Comparison of ENCODE assay signal across 6 worm cellular contexts in genomic region chrX:2953522-2954032, ce11.
TF ChIP-seq lines count a peak whose summit lies in the region.

No protein-coding gene starts in this region.

TF ChIP-seq in whole organism, L1 larva, 84 proteins besides CTCF, POLR2A, EP300 and RAD21:
- TF ChIP-seq snu-23 (GFP tag; optimal IDR thresholded peaks at IDR 0.05; lab: Kevin White, UChicago) (no peak), nhr-237 (tag; optimal IDR thresholded peaks at IDR 0.05; lab: Kevin White, UChicago) (no peak), unc-130 (tag; optimal IDR thresholded peaks at IDR 0.05; lab: Kevin White, UChicago) (no peak), C04F5.9 (tag; optimal IDR thresholded peaks at IDR 0.05; lab: Kevin White, UChicago) (no peak), mep-1 (tag; optimal IDR thresholded peaks at IDR 0.05; lab: Kevin White, UChicago) (no peak), lin-13 (GFP tag; optimal IDR thresholded peaks at IDR 0.05; lab: Kevin White, UChicago) (no peak), mab-9 (GFP tag; IDR thresholded peaks at IDR 0.05; lab: Robert Waterston, UW) (0 out of 2 replicates have a peak, but pooled peaks have one; percentile 12), lin-14 (GFP tag; optimal IDR thresholded peaks at IDR 0.05; lab: Kevin White, UChicago) (peak; percentile 72), fkh-10 (GFP tag; optimal IDR thresholded peaks at IDR 0.05; lab: Kevin White, UChicago) (no peak)
TF ChIP-seq in whole organism, L1 larva: peak in this region for 2.

TF ChIP-seq in whole organism, L3 larva, 47 proteins besides CTCF, POLR2A, EP300 and RAD21:
- TF ChIP-seq ztf-11 (tag; optimal IDR thresholded peaks at IDR 0.05; lab: Kevin White, UChicago) (no peak), nfya-1 (tag; optimal IDR thresholded peaks at IDR 0.05; lab: Kevin White, UChicago; ENCODE audit: insufficient read depth) (peak; percentile 7)

TF ChIP-seq in whole organism, L4 larva, 104 proteins besides CTCF, POLR2A, EP300 and RAD21 (continues in another document):
- TF ChIP-seq fos-1 (tag; optimal IDR thresholded peaks at IDR 0.05; lab: Kevin White, UChicago), result no peak
- no peak for TF ChIP-seq dmd-6 (GFP tag; IDR thresholded peaks at IDR 0.05; lab: Robert Waterston, UW)
- peak in 1 of 2 experiments; percentile 13 for TF ChIP-seq mdl-1 (tag; optimal IDR thresholded peaks at IDR 0.05; lab: Kevin White, UChicago)
- TF ChIP-seq mdt-29 (GFP tag; IDR thresholded peaks at IDR 0.05; lab: Robert Waterston, UW), result no peak
- no peak for TF ChIP-seq nhr-41 (GFP tag; IDR thresholded peaks at IDR 0.05; lab: Robert Waterston, UW)
- TF ChIP-seq mes-2 (tag; optimal IDR thresholded peaks at IDR 0.05; lab: Kevin White, UChicago; ENCODE audit: poor library complexity, severe bottlenecking), result no peak
- peak; percentile 17; the same call in 1 of the 2 replicates for TF ChIP-seq hmg-1.1 (GFP tag; IDR thresholded peaks at IDR 0.05; lab: Robert Waterston, UW)
- TF ChIP-seq dpl-1 (GFP tag; optimal IDR thresholded peaks at IDR 0.05; lab: Kevin White, UChicago), result no peak
- no peak for TF ChIP-seq lir-3 (tag; optimal IDR thresholded peaks at IDR 0.05; lab: Kevin White, UChicago)
- no peak for TF ChIP-seq ceh-44 (GFP tag; IDR thresholded peaks at IDR 0.05; lab: Robert Waterston, UW)
- no peak for TF ChIP-seq Y5F2A.4 (GFP tag; optimal IDR thresholded peaks at IDR 0.05; lab: Kevin White, UChicago)
- no peak for TF ChIP-seq R02D3.7 (tag; optimal IDR thresholded peaks at IDR 0.05; lab: Kevin White, UChicago)
- no peak for TF ChIP-seq ces-1 (GFP tag; optimal IDR thresholded peaks at IDR 0.05; lab: Kevin White, UChicago)
- TF ChIP-seq D1046.2 (GFP tag; IDR thresholded peaks at IDR 0.05; lab: Robert Waterston, UW), result no peak
- 0 out of 2 replicates have a peak, but pooled peaks have one; percentile 10 for TF ChIP-seq set-16 (GFP tag; IDR thresholded peaks at IDR 0.05; lab: Robert Waterston, UW)
- no peak for TF ChIP-seq mxl-2 (GFP tag; conservative IDR thresholded peaks at IDR 0.05; lab: Robert Waterston, UW)
- peak; percentile 20 for TF ChIP-seq aha-1 (tag; lab: Kevin White, UChicago)
- no peak for TF ChIP-seq rbr-2 (tag; optimal IDR thresholded peaks at IDR 0.05; lab: Kevin White, UChicago)
- no peak for TF ChIP-seq pqm-1 (tag; optimal IDR thresholded peaks at IDR 0.05; lab: Kevin White, UChicago)
- TF ChIP-seq spr-3 (GFP tag; optimal IDR thresholded peaks at IDR 0.05; lab: Kevin White, UChicago), result no peak

TF ChIP-seq in whole organism, late embryonic, 69 proteins besides CTCF, POLR2A, EP300 and RAD21:
- no peak for TF ChIP-seq sox-2 (GFP tag; IDR thresholded peaks at IDR 0.05; lab: Robert Waterston, UW)
- TF ChIP-seq unc-42 (tag; optimal IDR thresholded peaks at IDR 0.05; lab: Kevin White, UChicago), result peak; percentile 64

TF ChIP-seq in whole organism, mixed stage, embryonic, 35 proteins besides CTCF, POLR2A, EP300 and RAD21:
- TF ChIP-seq ces-1 (GFP tag; optimal IDR thresholded peaks at IDR 0.05; lab: Kevin White, UChicago) (peak; percentile 49), ztf-11 (tag; optimal IDR thresholded peaks at IDR 0.05; lab: Kevin White, UChicago) (no peak), hlh-1 (tag; optimal IDR thresholded peaks at IDR 0.05; lab: Kevin White, UChicago) (no peak)

TF ChIP-seq in whole organism, young adult, 124 proteins besides CTCF, POLR2A, EP300 and RAD21:
- TF ChIP-seq zfh-2 (GFP tag; conservative IDR thresholded peaks at IDR 0.05; lab: Robert Waterston, UW) (0 out of 2 replicates have a peak, but pooled peaks have one; percentile 52), Y56A3A.18 (GFP tag; IDR thresholded peaks at IDR 0.05; lab: Robert Waterston, UW) (no peak), lin-35 (GFP tag; optimal IDR thresholded peaks at IDR 0.05; lab: Kevin White, UChicago) (no peak), chd-7 (tag; optimal IDR thresholded peaks at IDR 0.05; lab: Kevin White, UChicago) (peak; percentile 3), sptf-2 (GFP tag; optimal IDR thresholded peaks at IDR 0.05; lab: Kevin White, UChicago) (no peak), ztf-22 (GFP tag; optimal IDR thresholded peaks at IDR 0.05; lab: Kevin White, UChicago) (no peak)
